Worm (Caenorhabditis elegans): ENCODE measurements around the gene fbxa-214.

ce11 chrV:6031585-6031984 is 38.3 kb downstream of the fbxa-214 start:
- TF ChIP-seq pqm-1 (tag; optimal IDR thresholded peaks at IDR 0.05) (no peak), F49E8.2 (tag; optimal IDR thresholded peaks at IDR 0.05; ENCODE audit: borderline replicate concordance) (no peak), nhr-11 (tag; optimal IDR thresholded peaks at IDR 0.05) (no peak), spr-3 (GFP tag; optimal IDR thresholded peaks at IDR 0.05) (no peak)

All from whole organism, L4 larva.